Fruit fly (Drosophila melanogaster) whole organism, embryonic: Measurements from ENCODE around the gene CG9706.

ENCODE experiments used
- Antp ChIP-seq: fragments of 200-800 bp; sonication (Bioruptor generic); optimal IDR thresholded peaks from 3 replicates; lab custom pipeline; 2016; ENCODE audit warnings: missing biosample characterization, missing genetic modification characterization
- Asciz ChIP-seq: fragments of 200-800 bp; sonication (Bioruptor generic); optimal IDR thresholded peaks from 2 replicates; lab custom pipeline; 2017; ENCODE audit warnings: missing biosample characterization, mild to moderate bottlenecking, missing genetic modification characterization, missing genetic modification reagents
- Atf-2 ChIP-seq: fragments of 200-800 bp; sonication (Bioruptor generic); optimal IDR thresholded peaks from 2 replicates; lab custom pipeline; 2016; ENCODE audit warnings: missing biosample characterization, missing genetic modification characterization
- B-H2 ChIP-seq: fragments of 200-800 bp; sonication (Bioruptor generic); optimal IDR thresholded peaks from 2 replicates; lab custom pipeline; 2018; ENCODE audit warnings: missing biosample characterization, mild to moderate bottlenecking, missing genetic modification characterization
- CG10654 ChIP-seq: fragments of 200-800 bp; sonication (Bioruptor generic); optimal IDR thresholded peaks from 2 replicates; lab custom pipeline; 2016; ENCODE audit warnings: missing biosample characterization, missing genetic modification characterization
- CG12219 ChIP-seq: fragments of 200-800 bp; sonication (Bioruptor generic); optimal IDR thresholded peaks from 3 replicates; lab custom pipeline; 2018; ENCODE audit warnings: missing biosample characterization, mild to moderate bottlenecking, missing genetic modification characterization
- CG12299 ChIP-seq: fragments of 200-800 bp; sonication (Bioruptor generic); optimal IDR thresholded peaks from 2 replicates; lab custom pipeline; 2018; ENCODE audit warnings: missing biosample characterization, mild to moderate bottlenecking, missing genetic modification characterization
- CG12942 ChIP-seq: fragments of 200-800 bp; sonication (Bioruptor generic); optimal IDR thresholded peaks from 3 replicates; lab custom pipeline; 2016; ENCODE audit warnings: missing biosample characterization, missing genetic modification characterization
- CG13894 ChIP-seq: fragments of 200-800 bp; sonication (Bioruptor generic); optimal IDR thresholded peaks from 3 replicates; lab custom pipeline; 2018; ENCODE audit warnings: missing biosample characterization, mild to moderate bottlenecking, missing genetic modification characterization, moderate library complexity
- CG14441 ChIP-seq: fragments of 200-800 bp; sonication (Bioruptor generic); IDR thresholded peaks from 2 replicates; pipeline ENCODE4 v1.3.6; 2022; ENCODE audit warnings: missing biosample characterization, missing genetic modification characterization
- CG1529 ChIP-seq: fragments of 200-800 bp; sonication (Bioruptor generic); optimal IDR thresholded peaks from 3 replicates; lab custom pipeline; 2018; ENCODE audit warnings: missing biosample characterization, missing genetic modification characterization
- CG15479 ChIP-seq: fragments of 200-800 bp; sonication (Bioruptor generic); optimal IDR thresholded peaks from 3 replicates; lab custom pipeline; 2019; ENCODE audit warnings: missing biosample characterization, mild to moderate bottlenecking, missing genetic modification characterization, moderate library complexity
- CG15514 ChIP-seq: fragments of 200-800 bp; sonication (Bioruptor generic); optimal IDR thresholded peaks from 3 replicates; lab custom pipeline; 2017; ENCODE audit warnings: missing biosample characterization, missing genetic modification characterization, mild to moderate bottlenecking, moderate library complexity, missing genetic modification reagents
- CG15601 ChIP-seq: fragments of 200-800 bp; sonication (Bioruptor generic); optimal IDR thresholded peaks from 3 replicates; lab custom pipeline; 2019; ENCODE audit warnings: missing biosample characterization, mild to moderate bottlenecking, missing genetic modification characterization, moderate library complexity
- CG17802 ChIP-seq: fragments of 200-800 bp; sonication (Bioruptor generic); optimal IDR thresholded peaks from 2 replicates; lab custom pipeline; 2018; ENCODE audit warnings: missing biosample characterization, mild to moderate bottlenecking, missing genetic modification characterization, moderate library complexity
- CG18599 ChIP-seq: fragments of 200-800 bp; sonication (Bioruptor generic); optimal IDR thresholded peaks from 3 replicates; lab custom pipeline; 2017; ENCODE audit warnings: missing biosample characterization, missing genetic modification characterization, mild to moderate bottlenecking, moderate library complexity, missing genetic modification reagents
- CG2678 ChIP-seq: fragments of 200-800 bp; sonication (Bioruptor generic); optimal IDR thresholded peaks from 3 replicates; lab custom pipeline; 2019; ENCODE audit warnings: missing biosample characterization, mild to moderate bottlenecking, missing genetic modification characterization, moderate library complexity
- CG31441 ChIP-seq: fragments of 200-800 bp; sonication (Bioruptor generic); IDR thresholded peaks from 2 replicates; pipeline ENCODE4 v1.3.6; 2022; ENCODE audit warnings: missing biosample characterization, missing genetic modification characterization
- CG42726 ChIP-seq: fragments of 200-800 bp; sonication (Bioruptor generic); IDR thresholded peaks from 2 replicates; pipeline ENCODE4 v1.3.6; 2022; ENCODE audit warnings: missing biosample characterization, missing genetic modification characterization; ENCODE audit not compliant: partially characterized antibody
- CG4820 ChIP-seq: fragments of 200-800 bp; sonication (Bioruptor generic); optimal IDR thresholded peaks from 3 replicates; lab custom pipeline; 2016; ENCODE audit warnings: missing biosample characterization, missing genetic modification characterization
- CG5180 ChIP-seq: fragments of 200-800 bp; sonication (Bioruptor generic); optimal IDR thresholded peaks from 3 replicates; lab custom pipeline; 2017; ENCODE audit warnings: missing biosample characterization, missing genetic modification characterization, mild to moderate bottlenecking, moderate library complexity, missing genetic modification reagents
- CG8944 ChIP-seq: fragments of 200-800 bp; sonication (Bioruptor generic); optimal IDR thresholded peaks from 3 replicates; lab custom pipeline; 2016; ENCODE audit warnings: missing biosample characterization, missing genetic modification characterization
- CG9727 ChIP-seq: fragments of 200-800 bp; sonication (Bioruptor generic); optimal IDR thresholded peaks from 3 replicates; lab custom pipeline; 2017; ENCODE audit warnings: missing biosample characterization, mild to moderate bottlenecking, missing genetic modification characterization
- ERR ChIP-seq: fragments of 200-800 bp; sonication (Bioruptor generic); optimal IDR thresholded peaks from 2 replicates; lab custom pipeline; 2016; ENCODE audit warnings: missing biosample characterization, missing genetic modification characterization
- Ets65A ChIP-seq: fragments of 200-800 bp; sonication (Bioruptor generic); peaks from one replicate; lab custom pipeline; 2016; ENCODE audit warnings: missing biosample characterization, missing genetic modification characterization
- Gsc ChIP-seq: fragments of 200-800 bp; sonication (Bioruptor generic); IDR thresholded peaks from 2 replicates; pipeline ENCODE4 v1.3.6; 2022; ENCODE audit warnings: missing biosample characterization, missing genetic modification characterization
- Hmr ChIP-seq: fragments of 200-800 bp; sonication (Bioruptor generic); optimal IDR thresholded peaks from 3 replicates; lab custom pipeline; 2017; ENCODE audit warnings: mild to moderate bottlenecking, missing biosample characterization, missing genetic modification reagents, missing genetic modification characterization
- Lpt ChIP-seq: fragments of >200 bp; optimal IDR thresholded peaks from 2 replicates; lab custom pipeline; 2018; ENCODE audit warnings: missing biosample characterization, missing genetic modification characterization
- MBD-R2 ChIP-seq: fragments of 200-800 bp; sonication (Bioruptor generic); IDR thresholded peaks from 2 replicates; pipeline ENCODE4 v1.3.6; 2022; ENCODE audit warnings: missing biosample characterization, missing genetic modification characterization
- NC2β ChIP-seq: fragments of 200-800 bp; sonication (Bioruptor generic); optimal IDR thresholded peaks from 2 replicates; lab custom pipeline; 2016; ENCODE audit warnings: missing biosample characterization, missing genetic modification characterization
- Stat92E ChIP-seq, 3 experiments: fragments of >200 bp in 2 of 3; fragments of 200-800 bp in 1 of 3; sonication (Bioruptor generic) in 1 of 3; optimal IDR thresholded peaks; 2 replicates each; lab custom pipeline; 2017 to 2019; ENCODE audit warnings: missing biosample characterization in 3 of 3, missing genetic modification characterization in 3 of 3, mild to moderate bottlenecking in 1 of 3, moderate library complexity in 1 of 3
- aop ChIP-seq: fragments of 200-800 bp; sonication (Bioruptor generic); IDR thresholded peaks from 2 replicates; pipeline ENCODE4 v1.3.6; 2022; ENCODE audit warnings: missing biosample characterization, missing genetic modification characterization
- bowl ChIP-seq: fragments of 200-800 bp; sonication (Bioruptor generic); IDR thresholded peaks from 2 replicates; pipeline ENCODE4 v1.3.6; 2022; ENCODE audit warnings: missing biosample characterization, missing genetic modification characterization
- chn ChIP-seq: fragments of 200-800 bp; sonication (Bioruptor generic); optimal IDR thresholded peaks from 2 replicates; lab custom pipeline; 2016; ENCODE audit warnings: missing biosample characterization, missing genetic modification characterization
- danr ChIP-seq: fragments of 200-800 bp; sonication (Bioruptor generic); IDR thresholded peaks from 2 replicates; pipeline ENCODE4 v1.3.6; 2022; ENCODE audit warnings: missing biosample characterization, missing genetic modification characterization
- dmrt99B ChIP-seq: fragments of 200-800 bp; sonication (Bioruptor generic); optimal IDR thresholded peaks from 2 replicates; lab custom pipeline; 2018; ENCODE audit warnings: missing biosample characterization, mild to moderate bottlenecking, missing genetic modification characterization, moderate library complexity
- fd64A ChIP-seq: fragments of 200-800 bp; sonication (Bioruptor generic); optimal IDR thresholded peaks from 3 replicates; lab custom pipeline; 2018; ENCODE audit warnings: missing biosample characterization, mild to moderate bottlenecking, missing genetic modification characterization
- gce ChIP-seq: fragments of 200-800 bp; sonication (Bioruptor generic); IDR thresholded peaks from 3 replicates; pipeline ENCODE4 v1.3.6; 2022; ENCODE audit warnings: missing biosample characterization, missing genetic modification characterization
- insv ChIP-seq, 2 experiments: fragments of 200-800 bp; sonication (Bioruptor generic); optimal IDR thresholded peaks; 3 replicates each; lab custom pipeline; 2016 to 2018; ENCODE audit warnings: missing biosample characterization in 2 of 2, missing genetic modification characterization in 2 of 2
- lilli ChIP-seq: fragments of 200-800 bp; sonication (Bioruptor generic); optimal IDR thresholded peaks from 3 replicates; lab custom pipeline; 2016; ENCODE audit warnings: missing biosample characterization, missing genetic modification characterization
- nau ChIP-seq: fragments of 200-800 bp; sonication (Bioruptor generic); optimal IDR thresholded peaks from 3 replicates; lab custom pipeline; 2017; ENCODE audit warnings: missing biosample characterization, mild to moderate bottlenecking, missing genetic modification characterization, missing genetic modification reagents
- odd ChIP-seq: fragments of 200-800 bp; sonication (Bioruptor generic); optimal IDR thresholded peaks from 2 replicates; lab custom pipeline; 2017; ENCODE audit warnings: missing biosample characterization, mild to moderate bottlenecking, missing genetic modification characterization
- rib ChIP-seq: fragments of 200-800 bp; sonication (Bioruptor generic); IDR thresholded peaks from 2 replicates; pipeline ENCODE4 v1.3.6; 2022; ENCODE audit warnings: missing biosample characterization, missing genetic modification characterization
- schlank ChIP-seq: fragments of 200-800 bp; sonication (Bioruptor generic); optimal IDR thresholded peaks from 2 replicates; lab custom pipeline; 2018; ENCODE audit warnings: missing biosample characterization, mild to moderate bottlenecking, missing genetic modification characterization
- sqz ChIP-seq: fragments of 200-800 bp; sonication (Bioruptor generic); optimal IDR thresholded peaks from 3 replicates; lab custom pipeline; 2018; ENCODE audit warnings: missing biosample characterization, mild to moderate bottlenecking, missing genetic modification characterization
- tgo ChIP-seq: fragments of 200-800 bp; sonication (Bioruptor generic); IDR thresholded peaks from 3 replicates; pipeline ENCODE4 v1.3.6; 2022; ENCODE audit warnings: missing biosample characterization, missing genetic modification characterization
- usp ChIP-seq: fragments of >200 bp; optimal IDR thresholded peaks from 2 replicates; lab custom pipeline; 2017; ENCODE audit warnings: missing biosample characterization, missing genetic modification characterization
- vvl ChIP-seq: fragments of 200-800 bp; sonication (Bioruptor generic); IDR thresholded peaks from 2 replicates; pipeline ENCODE4 v1.3.6; 2022; ENCODE audit warnings: missing biosample characterization, missing genetic modification characterization
- wek ChIP-seq: fragments of 200-800 bp; sonication (Bioruptor generic); optimal IDR thresholded peaks from 3 replicates; lab custom pipeline; 2018; ENCODE audit warnings: missing biosample characterization, mild to moderate bottlenecking, missing genetic modification characterization, moderate library complexity
- zfh1 ChIP-seq: fragments of 200-800 bp; sonication (Bioruptor generic); IDR thresholded peaks from 3 replicates; pipeline ENCODE4 v1.3.6; 2022; ENCODE audit warnings: missing biosample characterization, missing genetic modification characterization

CG9706 gene

DNA sequence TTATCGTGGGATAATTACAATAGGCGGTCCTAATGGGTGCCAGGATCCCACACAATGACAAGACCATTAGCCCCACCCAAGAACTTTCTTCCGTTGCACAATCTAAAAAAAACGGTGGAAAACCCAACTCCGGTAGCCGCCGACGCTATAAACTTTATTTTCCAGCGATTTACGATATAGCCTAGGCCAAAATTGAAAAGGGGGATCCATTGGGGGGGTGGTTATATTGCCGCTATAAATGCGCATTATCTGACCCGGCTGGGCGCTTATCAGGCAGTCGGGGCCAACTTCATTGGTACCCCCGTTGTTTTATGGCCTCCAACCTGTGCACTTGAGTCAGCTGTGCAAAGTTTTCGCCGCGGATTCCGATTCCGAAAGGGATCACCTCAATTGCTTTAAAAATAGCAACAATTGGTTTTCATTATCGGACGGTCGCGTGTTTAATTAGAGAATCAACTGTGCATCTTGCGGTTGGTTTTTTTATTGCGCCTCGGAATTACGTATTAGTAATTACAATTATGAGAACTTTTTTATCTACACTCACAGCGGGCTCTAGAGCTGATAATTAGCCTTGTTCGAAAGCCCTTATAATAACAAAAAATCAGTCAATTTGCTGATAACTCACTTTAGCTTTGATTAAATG lies 21.0 kb downstream of the CG9706 start (continued):
- TF ChIP-seq CG15601 (no peak), CG10654 (GFP tag; lab: Kevin White, UChicago) (no peak), CG5180 (GFP tag; lab: Kevin White, UChicago) (peak; percentile 22), CG1529 (peak; percentile 22), CG14441 (0 out of 2 replicates have a peak, but pooled peaks have one; percentile 29), tgo (GFP tag; lab: Robert Waterston, UW) (no peak), CG31441 (GFP tag; lab: Robert Waterston, UW) (peak; percentile 54), aop (no peak), chn (GFP tag; lab: Kevin White, UChicago) (no peak), lilli (GFP tag; lab: Kevin White, UChicago) (no peak), CG2678 (tag; lab: Kevin White, UChicago) (peak; percentile 77), Ets65A (GFP tag; lab: Kevin White, UChicago) (peak; percentile 62), gce (GFP tag; lab: Robert Waterston, UW) (no peak; the same call in 2 of the 3 replicates), CG12942 (GFP tag; lab: Kevin White, UChicago) (no peak), rib (GFP tag; lab: Robert Waterston, UW) (peak; percentile 61), NC2β (GFP tag; lab: Kevin White, UChicago) (no peak), Lpt (GFP tag; lab: Kevin White, UChicago) (no peak), usp (no peak), CG18599 (GFP tag; lab: Kevin White, UChicago) (peak; percentile 50), dmrt99B (tag; lab: Kevin White, UChicago) (peak; percentile 61), wek (peak; percentile 37), Stat92E (GFP tag; optimal IDR thresholded peaks at IDR 0.05; lab: Kevin White, UChicago) (no peak), CG15479 (GFP tag; lab: Kevin White, UChicago) (no peak), ERR (GFP tag; lab: Kevin White, UChicago) (no peak), Gsc (GFP tag; lab: Robert Waterston, UW) (no peak), insv (GFP tag; optimal IDR thresholded peaks at IDR 0.05; lab: Kevin White, UChicago) (no peak), sqz (GFP tag; lab: Kevin White, UChicago) (peak; percentile 60), schlank (tag; lab: Kevin White, UChicago) (peak; percentile 66), B-H2 (GFP tag; lab: Kevin White, UChicago) (peak; percentile 9), CG13894 (tag; lab: Kevin White, UChicago) (peak; percentile 76), danr (GFP tag; lab: Robert Waterston, UW) (no peak), CG17802 (tag; lab: Kevin White, UChicago) (no peak), nau (peak; percentile 44), odd (GFP tag; lab: Kevin White, UChicago) (peak; percentile 47), CG42726 (GFP tag; lab: Robert Waterston, UW) (no peak), MBD-R2 (GFP tag; lab: Robert Waterston, UW) (no peak), fd64A (peak; percentile 66), Hmr (GFP tag; lab: Kevin White, UChicago) (peak; percentile 61), Atf-2 (GFP tag; lab: Kevin White, UChicago) (no peak), vvl (GFP tag; lab: Robert Waterston, UW) (peak; percentile 29; the same call in 1 of the 2 replicates), zfh1 (GFP tag; lab: Robert Waterston, UW) (no peak), CG9727 (peak; percentile 28), CG4820 (GFP tag; lab: Kevin White, UChicago) (no peak), CG15514 (GFP tag; lab: Kevin White, UChicago) (peak; percentile 53), bowl (GFP tag; lab: Robert Waterston, UW) (no peak), Asciz (GFP tag; lab: Kevin White, UChicago) (peak; percentile 58), Antp (GFP tag; lab: Kevin White, UChicago) (no peak), CG12299 (tag; lab: Kevin White, UChicago) (no peak), CG8944 (no peak), CG12219 (GFP tag; lab: Kevin White, UChicago) (no peak)
